Worm (Caenorhabditis elegans): Measurements from ENCODE around the gene ilkp-1.

Gene ilkp-1

ce11 chrII:11048930-11049329 lies 1.1 kb upstream of the ilkp-1 start, which contains the start of gene F33A8.4:
Gene F33A8.4 (minus strand): TSS chrII:11049030.
- TF ChIP-seq aly-1 (tag; optimal IDR thresholded peaks at IDR 0.05) (no peak), ets-7 (tag; optimal IDR thresholded peaks at IDR 0.05) (no peak), hnd-1 (tag; optimal IDR thresholded peaks at IDR 0.05) (no peak), tbx-11 (GFP tag; IDR thresholded peaks at IDR 0.05) (no peak), flt-1 (GFP tag; IDR thresholded peaks at IDR 0.05) (no peak), ceh-13 (GFP tag; optimal IDR thresholded peaks at IDR 0.05) (no peak), tra-4 (tag; optimal IDR thresholded peaks at IDR 0.05) (no peak), F13C5.2 (tag; optimal IDR thresholded peaks at IDR 0.05) (no peak)

ce11 chrII:11050678-11051077 lies 623 bp downstream of the ilkp-1 start:
- TF ChIP-seq tra-4 (tag; optimal IDR thresholded peaks at IDR 0.05) (no peak), ama-1 (optimal IDR thresholded peaks at IDR 0.05) (no peak), ceh-36 (tag; optimal IDR thresholded peaks at IDR 0.05) (no peak), ets-7 (tag; optimal IDR thresholded peaks at IDR 0.05) (no peak), hmg-4 (GFP tag; optimal IDR thresholded peaks at IDR 0.05) (no peak), ceh-13 (GFP tag; optimal IDR thresholded peaks at IDR 0.05) (no peak), F13C5.2 (tag; optimal IDR thresholded peaks at IDR 0.05) (no peak), scrt-1 (GFP tag; IDR thresholded peaks at IDR 0.05) (no peak), flt-1 (GFP tag; IDR thresholded peaks at IDR 0.05) (no peak), pes-1 (GFP tag; IDR thresholded peaks at IDR 0.05) (no peak), hnd-1 (tag; optimal IDR thresholded peaks at IDR 0.05) (no peak), tbx-11 (GFP tag; IDR thresholded peaks at IDR 0.05) (no peak)

- no peak for TF ChIP-seq flt-1 (GFP tag; IDR thresholded peaks at IDR 0.05)
- no peak for TF ChIP-seq F13C5.2 (tag; optimal IDR thresholded peaks at IDR 0.05)
- TF ChIP-seq ets-7 (tag; optimal IDR thresholded peaks at IDR 0.05) = no peak
- TF ChIP-seq hmbx-1 (tag; optimal IDR thresholded peaks at IDR 0.05) = no peak
- no peak for TF ChIP-seq tbx-37 (GFP tag; conservative IDR thresholded peaks at IDR 0.05)
- no peak for TF ChIP-seq B0310.2 (tag; optimal IDR thresholded peaks at IDR 0.05)
Observed at ce11 chrII:11052526-11052925, 2.5 kb downstream of the ilkp-1 start.

ce11 chrII:11055223-11055622 lies 5.2 kb downstream of the ilkp-1 start, which contains the start of gene F45E10.2:
Gene F45E10.2 (minus strand): TSS chrII:11055323.
- TF ChIP-seq flt-1 (GFP tag; IDR thresholded peaks at IDR 0.05) (no peak), ceh-13 (GFP tag; optimal IDR thresholded peaks at IDR 0.05) (no peak), ets-7 (tag; optimal IDR thresholded peaks at IDR 0.05) (no peak), hnd-1 (tag; optimal IDR thresholded peaks at IDR 0.05) (no peak), B0310.2 (tag; optimal IDR thresholded peaks at IDR 0.05) (no peak), aly-1 (tag; optimal IDR thresholded peaks at IDR 0.05) (no peak), ama-1 (optimal IDR thresholded peaks at IDR 0.05) (no peak), hmg-4 (GFP tag; optimal IDR thresholded peaks at IDR 0.05) (no peak), ceh-36 (tag; optimal IDR thresholded peaks at IDR 0.05) (no peak), tra-4 (tag; optimal IDR thresholded peaks at IDR 0.05) (no peak), tbx-37 (GFP tag; conservative IDR thresholded peaks at IDR 0.05) (no peak), hmbx-1 (tag; optimal IDR thresholded peaks at IDR 0.05) (no peak), tbx-11 (GFP tag; IDR thresholded peaks at IDR 0.05) (no peak), F13C5.2 (tag; optimal IDR thresholded peaks at IDR 0.05) (no peak), scrt-1 (GFP tag; IDR thresholded peaks at IDR 0.05) (no peak)

- no peak for TF ChIP-seq tra-4 (tag; optimal IDR thresholded peaks at IDR 0.05)
- TF ChIP-seq scrt-1 (GFP tag; IDR thresholded peaks at IDR 0.05) = no peak
- no peak for TF ChIP-seq tbx-11 (GFP tag; IDR thresholded peaks at IDR 0.05)
- TF ChIP-seq sea-1 (GFP tag; conservative IDR thresholded peaks at IDR 0.05) = no peak
- TF ChIP-seq hnd-1 (tag; optimal IDR thresholded peaks at IDR 0.05) = no peak
- TF ChIP-seq aly-1 (tag; optimal IDR thresholded peaks at IDR 0.05) = no peak
- TF ChIP-seq ceh-13 (GFP tag; optimal IDR thresholded peaks at IDR 0.05) = no peak
- no peak for TF ChIP-seq F13C5.2 (tag; optimal IDR thresholded peaks at IDR 0.05)
- no peak for TF ChIP-seq B0310.2 (tag; optimal IDR thresholded peaks at IDR 0.05)
- no peak for TF ChIP-seq ama-1 (optimal IDR thresholded peaks at IDR 0.05)
- no peak for TF ChIP-seq flt-1 (GFP tag; IDR thresholded peaks at IDR 0.05)
- TF ChIP-seq ets-7 (tag; optimal IDR thresholded peaks at IDR 0.05) = no peak
Observed at ce11 chrII:11057256-11057655, 7.2 kb downstream of the ilkp-1 start.

ce11 chrII:11064191-11064695 lies 14.2 kb downstream of the ilkp-1 start:
- TF ChIP-seq flt-1 (GFP tag; IDR thresholded peaks at IDR 0.05) (no peak), ets-7 (tag; optimal IDR thresholded peaks at IDR 0.05) (no peak), hmbx-1 (tag; optimal IDR thresholded peaks at IDR 0.05) (no peak), hmg-4 (GFP tag; optimal IDR thresholded peaks at IDR 0.05) (no peak), tbx-37 (GFP tag; conservative IDR thresholded peaks at IDR 0.05) (no peak), aly-1 (tag; optimal IDR thresholded peaks at IDR 0.05) (no peak), ama-1 (optimal IDR thresholded peaks at IDR 0.05) (no peak), ceh-36 (tag; optimal IDR thresholded peaks at IDR 0.05) (no peak), ceh-13 (GFP tag; optimal IDR thresholded peaks at IDR 0.05) (no peak), sea-1 (GFP tag; conservative IDR thresholded peaks at IDR 0.05) (no peak), hnd-1 (tag; optimal IDR thresholded peaks at IDR 0.05) (no peak), tbx-11 (GFP tag; IDR thresholded peaks at IDR 0.05) (no peak), pes-1 (GFP tag; IDR thresholded peaks at IDR 0.05) (no peak), tra-4 (tag; optimal IDR thresholded peaks at IDR 0.05) (no peak), scrt-1 (GFP tag; IDR thresholded peaks at IDR 0.05) (no peak), F13C5.2 (tag; optimal IDR thresholded peaks at IDR 0.05) (no peak), B0310.2 (tag; optimal IDR thresholded peaks at IDR 0.05) (no peak)

- no peak for TF ChIP-seq aly-1 (tag; optimal IDR thresholded peaks at IDR 0.05)
- no peak for TF ChIP-seq B0310.2 (tag; optimal IDR thresholded peaks at IDR 0.05)
- TF ChIP-seq ceh-13 (GFP tag; optimal IDR thresholded peaks at IDR 0.05) = no peak
- TF ChIP-seq F13C5.2 (tag; optimal IDR thresholded peaks at IDR 0.05) = no peak
- TF ChIP-seq hmbx-1 (tag; optimal IDR thresholded peaks at IDR 0.05) = no peak
- no peak for TF ChIP-seq scrt-1 (GFP tag; IDR thresholded peaks at IDR 0.05)
- TF ChIP-seq tbx-37 (GFP tag; conservative IDR thresholded peaks at IDR 0.05) = no peak
- TF ChIP-seq tbx-11 (GFP tag; IDR thresholded peaks at IDR 0.05) = no peak
Observed at ce11 chrII:11072565-11072964, 22.5 kb downstream of the ilkp-1 start.

- TF ChIP-seq scrt-1 (GFP tag; IDR thresholded peaks at IDR 0.05) = no peak
- no peak for TF ChIP-seq flt-1 (GFP tag; IDR thresholded peaks at IDR 0.05)
- TF ChIP-seq tbx-11 (GFP tag; IDR thresholded peaks at IDR 0.05) = no peak
- TF ChIP-seq sea-1 (GFP tag; conservative IDR thresholded peaks at IDR 0.05) = no peak
- no peak for TF ChIP-seq pes-1 (GFP tag; IDR thresholded peaks at IDR 0.05)
- TF ChIP-seq hmbx-1 (tag; optimal IDR thresholded peaks at IDR 0.05) = no peak
- TF ChIP-seq hmg-4 (GFP tag; optimal IDR thresholded peaks at IDR 0.05) = no peak
- no peak for TF ChIP-seq tbx-37 (GFP tag; conservative IDR thresholded peaks at IDR 0.05)
- TF ChIP-seq hnd-1 (tag; optimal IDR thresholded peaks at IDR 0.05) = no peak
- no peak for TF ChIP-seq ceh-36 (tag; optimal IDR thresholded peaks at IDR 0.05)
- TF ChIP-seq B0310.2 (tag; optimal IDR thresholded peaks at IDR 0.05) = no peak
- no peak for TF ChIP-seq aly-1 (tag; optimal IDR thresholded peaks at IDR 0.05)
- no peak for TF ChIP-seq ceh-13 (GFP tag; optimal IDR thresholded peaks at IDR 0.05)
- TF ChIP-seq ama-1 (optimal IDR thresholded peaks at IDR 0.05) = no peak
- TF ChIP-seq F13C5.2 (tag; optimal IDR thresholded peaks at IDR 0.05) = no peak
Observed at ce11 chrII:11076550-11076949, 26.5 kb downstream of the ilkp-1 start.

All from whole organism, early embryonic.